Fruit fly (Drosophila melanogaster): ENCODE data around the gene CG10512.

DNA sequence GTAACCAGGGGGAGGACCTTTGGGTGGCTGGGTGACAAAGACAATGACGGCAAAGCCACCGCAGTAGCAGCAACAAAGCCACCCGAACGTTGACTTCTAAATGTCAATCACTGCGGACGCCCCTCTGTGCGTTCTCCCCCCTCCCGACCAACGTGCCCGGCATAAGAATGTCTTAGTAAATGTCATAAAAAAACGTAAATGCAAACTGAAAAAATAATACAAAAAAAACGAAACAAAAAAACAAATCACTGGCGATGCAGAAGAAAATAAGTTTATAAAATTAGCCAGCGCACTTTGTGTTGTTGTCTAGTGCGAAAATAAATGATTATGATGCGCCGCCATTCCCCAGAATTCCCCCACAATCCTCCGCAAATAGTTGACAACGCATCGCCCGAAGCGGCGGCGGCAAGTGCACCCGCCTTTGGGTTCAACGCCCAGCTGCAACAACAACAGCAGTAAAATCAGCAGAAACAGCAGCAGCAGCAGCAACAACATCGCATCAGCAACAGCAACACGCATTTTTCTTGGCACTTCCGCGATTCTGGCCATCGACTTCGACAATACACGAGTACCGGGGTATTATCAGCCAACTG lies 34.3 kb downstream of the CG10512 start:
- TF ChIP-seq usp (GFP tag; optimal IDR thresholded peaks at IDR 0.05) (no peak), psq (optimal IDR thresholded peaks at IDR 0.05) (no peak), pan (optimal IDR thresholded peaks at IDR 0.05) (no peak), CG8478 (optimal IDR thresholded peaks at IDR 0.05) (no peak), Dll (optimal IDR thresholded peaks at IDR 0.05) (no peak), EcR (GFP tag; optimal IDR thresholded peaks at IDR 0.05) (peak; percentile 46 to 93)
